Fruit fly (Drosophila melanogaster): Measurements from ENCODE around the gene Gtpx.
A peak's percentile ranks its signal among the peaks of the same experiment; 100 is the strongest.

Gene Gtpx

DNA sequence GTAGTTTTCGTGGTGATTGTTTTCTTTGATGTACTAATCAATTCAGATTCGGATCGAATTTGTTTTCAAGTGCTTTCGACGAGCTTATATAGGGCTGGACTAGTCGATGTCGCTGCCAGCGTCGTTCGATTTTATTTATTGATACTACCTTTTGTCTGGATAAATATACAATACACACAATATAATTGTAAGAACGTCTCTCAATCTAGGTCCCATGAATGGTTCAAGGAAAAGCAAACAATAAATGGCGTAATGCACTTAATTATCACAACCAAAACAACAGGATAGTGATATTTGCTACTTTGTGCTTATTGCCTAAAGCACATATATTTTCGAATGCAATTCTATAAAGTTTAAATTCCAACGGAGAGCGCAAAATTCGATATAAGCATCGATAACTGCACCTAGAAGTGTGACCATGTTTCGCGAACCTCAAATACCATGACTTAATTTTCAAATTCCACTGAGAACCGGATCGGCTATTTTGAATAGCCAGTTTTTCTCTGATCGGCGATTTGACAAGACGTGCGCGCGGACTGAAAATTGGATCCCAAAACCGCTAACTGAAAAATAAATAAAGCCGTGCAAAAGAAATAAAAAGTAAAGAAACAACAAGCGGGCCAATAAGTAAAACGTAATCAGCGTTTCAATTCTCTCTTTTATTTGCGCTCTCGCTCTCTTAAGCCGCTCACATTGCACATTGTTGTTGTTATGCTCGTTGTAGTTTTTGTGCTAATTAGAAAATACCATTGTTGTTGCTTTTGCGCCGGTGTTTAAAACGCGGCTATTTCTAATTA lies 10.5 kb downstream of the Gtpx start, which contains the start of the genes Drsl6 and kst (continued):
- TF ChIP-seq Eip93F (GFP tag; optimal IDR thresholded peaks at IDR 0.05): no peak
- no peak for TF ChIP-seq CG11902 (GFP tag; optimal IDR thresholded peaks at IDR 0.05)
- no peak for TF ChIP-seq cyc (GFP tag; optimal IDR thresholded peaks at IDR 0.05)
- TF ChIP-seq vri (GFP tag; optimal IDR thresholded peaks at IDR 0.05): peak; percentile 62
- TF ChIP-seq CG3032 (tag; optimal IDR thresholded peaks at IDR 0.05): peak; percentile 53
- no peak for TF ChIP-seq fd59A (GFP tag; optimal IDR thresholded peaks at IDR 0.05)
- no peak for TF ChIP-seq Blimp-1 (GFP tag; optimal IDR thresholded peaks at IDR 0.05)
- TF ChIP-seq CG15336 (GFP tag; IDR thresholded peaks at IDR 0.05): peak; percentile 50
- no peak for TF ChIP-seq CG34406 (GFP tag; optimal IDR thresholded peaks at IDR 0.05)

DNA sequence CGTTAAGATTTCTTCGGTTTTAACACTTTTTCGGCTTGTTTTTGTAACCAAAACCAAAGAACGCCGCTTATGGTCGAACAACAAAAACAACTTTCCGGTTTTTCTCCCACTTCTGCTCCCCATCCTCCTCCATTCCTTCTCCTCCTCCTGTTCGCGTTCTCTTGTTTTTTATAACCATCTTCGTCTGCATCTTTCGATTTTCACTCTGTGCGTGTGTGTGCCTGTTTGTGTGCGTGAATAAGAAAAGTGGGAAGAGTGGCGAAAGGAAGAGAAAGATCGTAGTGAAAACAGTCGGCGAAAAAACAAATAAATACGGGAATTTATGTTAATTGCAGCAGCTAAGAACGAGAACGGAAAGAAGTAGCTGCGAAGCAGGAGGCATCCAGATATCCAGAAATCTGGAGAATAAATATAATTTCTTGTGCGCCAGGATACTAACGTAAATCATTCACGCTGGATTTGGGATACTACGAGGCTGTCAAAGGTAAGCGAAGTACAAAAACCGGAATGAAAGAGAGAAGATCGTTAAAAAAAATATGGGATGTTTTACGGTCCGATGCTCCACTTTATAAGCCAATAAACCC lies 11.4 kb downstream of the Gtpx start:
- TF ChIP-seq fd59A (GFP tag; optimal IDR thresholded peaks at IDR 0.05) (no peak), vri (GFP tag; optimal IDR thresholded peaks at IDR 0.05) (peak; percentile 22)

DNA sequence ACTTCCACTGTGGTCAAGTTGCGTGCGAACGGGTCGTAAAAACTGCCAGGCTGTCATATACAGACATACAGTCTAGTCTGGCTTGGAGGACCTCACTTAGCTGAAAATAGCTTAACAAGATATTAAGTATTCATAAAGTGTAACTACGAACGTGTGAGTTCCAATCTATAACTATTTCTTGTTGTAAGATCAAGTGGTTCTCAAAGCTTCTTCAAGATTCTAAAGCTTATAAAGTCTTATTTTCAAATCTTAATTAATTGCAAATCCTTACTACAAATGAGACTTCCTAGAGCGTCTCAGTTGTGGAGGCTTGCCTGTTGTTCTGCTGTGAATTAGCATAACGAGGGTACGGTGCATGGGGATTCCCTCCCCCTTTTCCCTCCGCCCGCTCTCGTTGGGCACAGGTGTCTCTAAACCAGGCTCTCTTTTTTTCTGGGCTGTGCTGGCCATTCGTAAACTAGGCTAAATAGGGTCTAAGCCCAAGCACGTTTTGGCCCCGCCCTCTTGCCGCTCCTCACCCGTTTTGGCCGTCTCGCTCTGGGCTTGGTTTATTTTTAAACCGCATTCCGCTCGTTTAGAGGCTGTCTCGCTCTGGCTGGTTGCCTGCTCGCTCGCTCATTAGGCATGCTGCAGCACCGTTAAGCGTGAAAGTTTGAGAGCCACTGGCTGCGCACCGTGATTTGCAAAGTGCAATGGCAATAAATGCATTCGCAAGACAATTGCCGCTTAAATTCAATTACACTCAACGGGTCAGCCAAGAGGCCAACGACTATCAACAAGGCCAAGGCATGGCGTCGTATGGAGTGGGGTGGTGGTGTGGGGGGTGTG lies 12.2 kb downstream of the Gtpx start:
- TF ChIP-seq fkh (GFP tag; optimal IDR thresholded peaks at IDR 0.05): no peak
- TF ChIP-seq svp (GFP tag): peak; percentile 83
- no peak for TF ChIP-seq Hr38 (GFP tag; optimal IDR thresholded peaks at IDR 0.05)
- TF ChIP-seq CG11294 (GFP tag; IDR thresholded peaks at IDR 0.05): no peak
- TF ChIP-seq Sox102F (GFP tag; optimal IDR thresholded peaks at IDR 0.05): no peak
- TF ChIP-seq fd85E (GFP tag; optimal IDR thresholded peaks at IDR 0.05): no peak
- peak; percentile 32 for TF ChIP-seq CG10631 (GFP tag; optimal IDR thresholded peaks at IDR 0.05)
- peak; percentile 67 to 96 for TF ChIP-seq ss (GFP tag; optimal IDR thresholded peaks at IDR 0.05)
- peak; percentile 70 for TF ChIP-seq CG3032 (tag; optimal IDR thresholded peaks at IDR 0.05)
- peak; percentile 56 for TF ChIP-seq fd59A (GFP tag; optimal IDR thresholded peaks at IDR 0.05)
- TF ChIP-seq Blimp-1 (GFP tag; optimal IDR thresholded peaks at IDR 0.05): no peak
- TF ChIP-seq dsx (GFP tag; optimal IDR thresholded peaks at IDR 0.05; ENCODE audit: poor library complexity, severe bottlenecking): peak; percentile 33
- no peak for TF ChIP-seq CG6276 (GFP tag; optimal IDR thresholded peaks at IDR 0.05)
- no peak for TF ChIP-seq topi (GFP tag; optimal IDR thresholded peaks at IDR 0.05)
- TF ChIP-seq Ets96B (tag; optimal IDR thresholded peaks at IDR 0.05): peak; percentile 61
- TF ChIP-seq pdm3 (GFP tag; optimal IDR thresholded peaks at IDR 0.05): peak; percentile 29
- no peak for TF ChIP-seq Hr39 (GFP tag; optimal IDR thresholded peaks at IDR 0.05)
- no peak for TF ChIP-seq Gug (GFP tag; IDR thresholded peaks at IDR 0.05)
- TF ChIP-seq Lpt (GFP tag; optimal IDR thresholded peaks at IDR 0.05): no peak
- TF ChIP-seq vri (GFP tag; optimal IDR thresholded peaks at IDR 0.05): no peak
- TF ChIP-seq CG10669 (GFP tag; optimal IDR thresholded peaks at IDR 0.05): peak; percentile 53
- no peak for TF ChIP-seq Sox15 (GFP tag; optimal IDR thresholded peaks at IDR 0.05)
- no peak for TF ChIP-seq Eip75B (GFP tag; optimal IDR thresholded peaks at IDR 0.05)
- no peak for TF ChIP-seq Eip93F (GFP tag; optimal IDR thresholded peaks at IDR 0.05)
- TF ChIP-seq CG6808 (GFP tag; optimal IDR thresholded peaks at IDR 0.05): peak; percentile 65
- TF ChIP-seq CG8319 (GFP tag; optimal IDR thresholded peaks at IDR 0.05): no peak
- TF ChIP-seq CG3919 (GFP tag; optimal IDR thresholded peaks at IDR 0.05): peak; percentile 22
- TF ChIP-seq CG6854 (GFP tag; optimal IDR thresholded peaks at IDR 0.05): no peak
- peak in 1 of 2 experiments; percentile 2 for TF ChIP-seq salr (GFP tag; optimal IDR thresholded peaks at IDR 0.05)
- no peak for TF ChIP-seq lz (GFP tag; optimal IDR thresholded peaks at IDR 0.05)
- no peak for TF ChIP-seq CG4318 (GFP tag; optimal IDR thresholded peaks at IDR 0.05)
- TF ChIP-seq CG15336 (GFP tag; IDR thresholded peaks at IDR 0.05): no peak
- no peak for TF ChIP-seq dac (GFP tag; optimal IDR thresholded peaks at IDR 0.05)
- no peak for TF ChIP-seq CG6163 (GFP tag; IDR thresholded peaks at IDR 0.05)
- peak; percentile 61 for TF ChIP-seq Eip78C (GFP tag)
- no peak for TF ChIP-seq CG31627 (GFP tag; optimal IDR thresholded peaks at IDR 0.05)
- TF ChIP-seq Met (GFP tag; optimal IDR thresholded peaks at IDR 0.05): no peak
- no peak for TF ChIP-seq CG9139 (GFP tag; optimal IDR thresholded peaks at IDR 0.05)
- TF ChIP-seq CG1621 (tag; optimal IDR thresholded peaks at IDR 0.05): no peak
- TF ChIP-seq CG7368 (GFP tag; optimal IDR thresholded peaks at IDR 0.05): no peak
